Worm (Caenorhabditis elegans) whole organism, young adult: Measurements from ENCODE around the gene syd-9.
A peak's percentile ranks its signal among the peaks of the same experiment; 100 is the strongest.

Source experiments
- B0035.1 ChIP-seq: sonication (generic microtip); optimal IDR thresholded peaks from 2 replicates; lab custom pipeline; 2016; ENCODE audit warnings: missing genetic modification characterization, mild to moderate bottlenecking, missing compliant biosample characterization, missing genotype, missing genetic modification reagents
- C06A6.2 ChIP-seq: fragments of 200-800 bp; sonication (Bioruptor generic); conservative IDR thresholded peaks from 2 replicates; pipeline ENCODE4 v1.3.6; 2022; ENCODE audit warnings: missing genetic modification characterization, missing compliant biosample characterization
- D2030.7 ChIP-seq: fragments of 200-800 bp; sonication (Bioruptor generic); IDR thresholded peaks from 2 replicates; pipeline ENCODE4 v1.3.6; 2022; ENCODE audit warnings: missing genetic modification reagents, missing genetic modification characterization, missing compliant biosample characterization
- F22D6.2 ChIP-seq: sonication (generic microtip); optimal IDR thresholded peaks from 2 replicates; lab custom pipeline; 2016; ENCODE audit warnings: mild to moderate bottlenecking, missing genetic modification characterization, missing compliant biosample characterization
- F23B12.7 ChIP-seq: sonication (generic microtip); optimal IDR thresholded peaks from 2 replicates; lab custom pipeline; 2017; ENCODE audit warnings: missing genetic modification characterization, mild to moderate bottlenecking, missing compliant biosample characterization, antibody characterized with exemption, moderate library complexity; ENCODE audit not compliant: insufficient read depth
- F57A8.1 ChIP-seq: fragments of 200-800 bp; sonication (Bioruptor generic); optimal IDR thresholded peaks from 2 replicates; lab custom pipeline; 2018; ENCODE audit warnings: mild to moderate bottlenecking, missing genetic modification characterization, moderate library complexity, missing compliant biosample characterization
- K12H6.12 ChIP-seq: fragments of 200-800 bp; sonication (Bioruptor generic); optimal IDR thresholded peaks from 2 replicates; lab custom pipeline; 2018; ENCODE audit warnings: mild to moderate bottlenecking, missing genetic modification characterization, missing compliant biosample characterization
- Y56A3A.18 ChIP-seq: fragments of 200-800 bp; sonication (Bioruptor generic); IDR thresholded peaks from 2 replicates; pipeline ENCODE4 v1.3.6; 2022; ENCODE audit warnings: missing genetic modification reagents, missing genetic modification characterization, missing compliant biosample characterization
- Y67H2A.10 ChIP-seq: fragments of 200-800 bp; sonication (Bioruptor generic); conservative IDR thresholded peaks from 2 replicates; pipeline ENCODE4 v1.3.6; 2022; ENCODE audit warnings: missing genetic modification reagents, missing genetic modification characterization, missing compliant biosample characterization
- Y79H2A.3 ChIP-seq: fragments of 200-800 bp; sonication (Bioruptor generic); conservative IDR thresholded peaks from 2 replicates; pipeline ENCODE4 v1.3.6; 2022; ENCODE audit warnings: missing genetic modification reagents, missing genetic modification characterization, missing compliant biosample characterization
- ama-1 ChIP-seq, 3 experiments: fragments of 150-350 bp in 1 of 3; sonication (generic microtip) in 2 of 3; optimal IDR thresholded peaks; 2 replicates each; lab custom pipeline; 2014 to 2018; ENCODE audit warnings: missing biosample characterization in 2 of 3, missing genetic modification characterization in 2 of 3, missing genetic modification reagents in 2 of 3
- aptf-2 ChIP-seq: fragments of 200-800 bp; sonication (Bioruptor generic); conservative IDR thresholded peaks from 2 replicates; pipeline ENCODE4 v1.3.6; 2022; ENCODE audit warnings: missing genetic modification reagents, missing genetic modification characterization, missing compliant biosample characterization
- athp-1 ChIP-seq: sonication (generic microtip); optimal IDR thresholded peaks from 2 replicates; lab custom pipeline; 2017; ENCODE audit warnings: mild to moderate bottlenecking, missing genetic modification characterization, missing compliant biosample characterization
- attf-3 ChIP-seq: fragments of 200-800 bp; sonication (Bioruptor generic); conservative IDR thresholded peaks from 2 replicates; pipeline ENCODE4 v1.3.6; 2022; ENCODE audit warnings: missing genetic modification reagents, missing genetic modification characterization, missing compliant biosample characterization
- attf-6 ChIP-seq: fragments of 200-800 bp; sonication (Bioruptor generic); IDR thresholded peaks from 2 replicates; pipeline ENCODE4 v1.3.6; 2022; ENCODE audit warnings: missing genetic modification reagents, missing genetic modification characterization, missing compliant biosample characterization
- bed-1 ChIP-seq: fragments of 200-800 bp; sonication (Bioruptor generic); IDR thresholded peaks from 2 replicates; pipeline ENCODE4 v1.3.6; 2022; ENCODE audit warnings: missing genetic modification reagents, missing genetic modification characterization, missing compliant biosample characterization
- ceh-58 ChIP-seq: fragments of 200-800 bp; sonication (Bioruptor generic); IDR thresholded peaks from 2 replicates; pipeline ENCODE4 v1.3.6; 2022; ENCODE audit warnings: missing genetic modification characterization, missing compliant biosample characterization
- dpff-1 ChIP-seq: sonication (generic microtip); optimal IDR thresholded peaks from 2 replicates; lab custom pipeline; 2017; ENCODE audit warnings: mild to moderate bottlenecking, missing genetic modification characterization, missing compliant biosample characterization
- ets-4 ChIP-seq: fragments of 200-800 bp; sonication (Bioruptor generic); optimal IDR thresholded peaks from 2 replicates; lab custom pipeline; 2018; ENCODE audit warnings: mild to moderate bottlenecking, missing genetic modification characterization, missing compliant biosample characterization
- fkh-3 ChIP-seq: sonication (generic microtip); optimal IDR thresholded peaks from 2 replicates; lab custom pipeline; 2016; ENCODE audit warnings: mild to moderate bottlenecking, missing genetic modification characterization, missing compliant biosample characterization
- him-1 ChIP-seq: sonication (generic microtip); optimal IDR thresholded peaks from 2 replicates; lab custom pipeline; 2016; ENCODE audit warnings: missing genotype, missing genetic modification reagents, missing genetic modification characterization, missing compliant biosample characterization
- hrde-1 ChIP-seq: sonication (generic microtip); optimal IDR thresholded peaks from 2 replicates; lab custom pipeline; 2016; ENCODE audit warnings: missing genetic modification characterization, mild to moderate bottlenecking, missing compliant biosample characterization, moderate library complexity, missing genotype, missing genetic modification reagents, borderline replicate concordance
- lin-26 ChIP-seq: fragments of 200-800 bp; sonication (Bioruptor generic); IDR thresholded peaks from 2 replicates; pipeline ENCODE4 v1.3.6; 2022; ENCODE audit warnings: missing genetic modification reagents, missing genetic modification characterization, missing compliant biosample characterization
- lin-40 ChIP-seq: sonication (generic microtip); optimal IDR thresholded peaks from 2 replicates; lab custom pipeline; 2016; ENCODE audit warnings: missing genetic modification characterization, mild to moderate bottlenecking, missing compliant biosample characterization, missing genotype, missing genetic modification reagents
- madf-3 ChIP-seq: fragments of 200-800 bp; sonication (Bioruptor generic); IDR thresholded peaks from 2 replicates; pipeline ENCODE4 v1.3.6; 2022; ENCODE audit warnings: missing genetic modification reagents, missing genetic modification characterization, missing compliant biosample characterization
- mel-28 ChIP-seq: sonication (generic microtip); optimal IDR thresholded peaks from 2 replicates; lab custom pipeline; 2016; ENCODE audit warnings: borderline replicate concordance, mild to moderate bottlenecking, missing genetic modification characterization, missing compliant biosample characterization
- mxl-1 ChIP-seq: sonication (generic microtip); optimal IDR thresholded peaks from 2 replicates; lab custom pipeline; 2016; ENCODE audit warnings: missing genetic modification characterization, missing compliant biosample characterization
- nhr-120 ChIP-seq: fragments of 200-800 bp; sonication (Bioruptor generic); IDR thresholded peaks from 2 replicates; pipeline ENCODE4 v1.3.6; 2022; ENCODE audit warnings: missing genetic modification characterization, missing compliant biosample characterization
- nhr-80 ChIP-seq: sonication (generic microtip); optimal IDR thresholded peaks from 2 replicates; lab custom pipeline; 2016; ENCODE audit warnings: missing genetic modification characterization, missing compliant biosample characterization
- pha-4 ChIP-seq: fragments of 150-350 bp; sonication (generic microtip); optimal IDR thresholded peaks from 2 replicates; lab custom pipeline; 2014; ENCODE audit warnings: missing biosample characterization, missing genetic modification reagents, missing genetic modification characterization
- rcor-1 ChIP-seq: fragments of 200-800 bp; sonication (Bioruptor generic); IDR thresholded peaks from 2 replicates; pipeline ENCODE4 v1.3.6; 2022; ENCODE audit warnings: missing genetic modification reagents, missing genetic modification characterization, missing compliant biosample characterization
- repo-1 ChIP-seq: sonication (generic microtip); optimal IDR thresholded peaks from 2 replicates; lab custom pipeline; 2017; ENCODE audit warnings: mild to moderate bottlenecking, missing genetic modification characterization, missing compliant biosample characterization
- sdz-38 ChIP-seq: sonication (generic microtip); optimal IDR thresholded peaks from 2 replicates; lab custom pipeline; 2016; ENCODE audit warnings: missing genotype, missing genetic modification characterization, missing compliant biosample characterization
- sea-2 ChIP-seq: fragments of 200-800 bp; sonication (Bioruptor generic); IDR thresholded peaks from 2 replicates; pipeline ENCODE4 v1.3.6; 2022; ENCODE audit warnings: missing genetic modification characterization, missing compliant biosample characterization
- snpc-3.4 ChIP-seq: sonication (generic microtip); optimal IDR thresholded peaks from 2 replicates; lab custom pipeline; 2017; ENCODE audit warnings: missing genetic modification characterization, mild to moderate bottlenecking, missing compliant biosample characterization, antibody characterized with exemption, moderate library complexity, missing genotype, missing genetic modification reagents
- zim-3 ChIP-seq: sonication (generic microtip); optimal IDR thresholded peaks from 2 replicates; lab custom pipeline; 2017; ENCODE audit warnings: mild to moderate bottlenecking, missing genetic modification characterization, moderate library complexity, missing compliant biosample characterization
- ztf-25 ChIP-seq: fragments of 200-800 bp; sonication (Bioruptor generic); IDR thresholded peaks from 2 replicates; pipeline ENCODE4 v1.3.6; 2022; ENCODE audit warnings: missing genetic modification reagents, missing genetic modification characterization, missing compliant biosample characterization
- ztf-6 ChIP-seq: fragments of 200-800 bp; sonication (Bioruptor generic); IDR thresholded peaks from 2 replicates; pipeline ENCODE4 v1.3.6; 2022; ENCODE audit warnings: missing genetic modification reagents, missing genetic modification characterization, missing compliant biosample characterization

Gene syd-9

DNA sequence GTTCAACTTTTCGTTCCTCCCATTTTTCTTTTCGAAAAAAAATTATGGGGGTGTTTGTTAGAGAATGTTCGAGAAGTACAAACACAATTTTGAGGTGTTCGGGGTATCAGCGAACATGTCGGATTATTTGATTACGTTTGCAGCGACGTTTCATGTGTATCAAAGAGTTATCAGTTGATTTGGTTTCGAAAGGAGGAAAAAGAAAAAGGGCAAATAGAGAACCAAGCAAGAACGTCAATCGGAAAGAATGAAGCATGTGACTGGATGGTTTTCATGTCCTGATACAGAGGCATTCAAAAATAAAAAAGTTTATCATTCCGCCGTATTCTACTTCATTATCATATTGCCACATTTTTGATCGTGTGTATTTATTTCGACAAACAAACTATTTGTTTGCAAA is 26.9 kb downstream of the syd-9 start (continued):
- no peak for TF ChIP-seq snpc-3.4 (tag; lab: Kevin White, UChicago)
- no peak for TF ChIP-seq hrde-1 (tag; lab: Kevin White, UChicago)
- no peak for TF ChIP-seq athp-1 (tag; lab: Kevin White, UChicago)
- TF ChIP-seq Y67H2A.10 (GFP tag; lab: Robert Waterston, UW) = no peak
- TF ChIP-seq Y56A3A.18 (GFP tag; lab: Robert Waterston, UW) = no peak
- no peak for TF ChIP-seq mxl-1 (tag; lab: Kevin White, UChicago)
- TF ChIP-seq rcor-1 (GFP tag; lab: Robert Waterston, UW) = no peak
- TF ChIP-seq pha-4 (tag; lab: Kevin White, UChicago) = peak; percentile 65
- no peak for TF ChIP-seq Y79H2A.3
- TF ChIP-seq attf-6 (GFP tag; lab: Robert Waterston, UW) = no peak
- no peak for TF ChIP-seq nhr-120 (GFP tag; lab: Robert Waterston, UW)
- no peak for TF ChIP-seq madf-3
- no peak for TF ChIP-seq D2030.7 (GFP tag; lab: Robert Waterston, UW)
- TF ChIP-seq aptf-2 (GFP tag; lab: Robert Waterston, UW) = no peak
- TF ChIP-seq ceh-58 (GFP tag; lab: Robert Waterston, UW) = no peak
- TF ChIP-seq, all 124 proteins: peak for 18

ce11 chrX:7254558-7254957 is 36.7 kb downstream of the syd-9 start, which contains the start of gene F46H5.4:
TSS of gene F46H5.4 (minus strand) at chrX:7254610.
- TF ChIP-seq repo-1 = no peak
- TF ChIP-seq K12H6.12 (tag; lab: Kevin White, UChicago) = no peak
- TF ChIP-seq fkh-3 = no peak
- no peak for TF ChIP-seq ztf-6
- no peak for TF ChIP-seq ets-4 (GFP tag; lab: Kevin White, UChicago)
- TF ChIP-seq attf-3 (GFP tag; lab: Robert Waterston, UW) = peak; percentile 81
- TF ChIP-seq nhr-80 (tag; lab: Kevin White, UChicago) = peak; percentile 25
- TF ChIP-seq mel-28 (tag; lab: Kevin White, UChicago) = no peak
- no peak for TF ChIP-seq lin-40 (tag; lab: Kevin White, UChicago)
- no peak for TF ChIP-seq zim-3 (tag; lab: Kevin White, UChicago)
- TF ChIP-seq dpff-1 (tag; lab: Kevin White, UChicago) = no peak
- TF ChIP-seq bed-1 (GFP tag; lab: Robert Waterston, UW) = no peak

DNA sequence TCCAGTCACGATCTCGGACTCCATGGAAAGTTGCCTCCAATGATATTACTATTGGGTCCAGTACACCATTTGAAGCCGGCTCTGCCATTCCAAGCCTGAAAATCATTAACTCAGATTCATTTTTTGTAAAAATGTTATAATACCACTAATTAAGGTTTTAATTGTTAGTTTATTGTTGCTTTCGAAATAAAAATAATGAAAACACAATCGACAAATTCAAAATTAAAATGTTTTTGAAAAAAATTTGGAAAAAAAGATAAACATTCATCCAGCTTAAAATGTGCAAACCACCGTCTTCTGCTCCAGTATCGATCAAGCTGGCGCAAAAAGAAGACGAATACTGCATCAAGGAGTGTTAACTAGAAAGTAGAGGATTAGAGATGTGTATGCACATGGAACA is 39.0 kb downstream of the syd-9 start, which contains the start of gene F46H5.5:
Gene F46H5.5 (minus strand): TSS at position 101 of the 400 bp plus-strand sequence.
- TF ChIP-seq nhr-80 (tag; lab: Kevin White, UChicago) (no peak), F23B12.7 (no peak), B0035.1 (tag; lab: Kevin White, UChicago) (no peak), sea-2 (no peak), F57A8.1 (GFP tag; lab: Kevin White, UChicago) (no peak), lin-26 (no peak), attf-3 (GFP tag; lab: Robert Waterston, UW) (no peak), him-1 (tag; lab: Kevin White, UChicago) (no peak), ztf-25 (GFP tag; lab: Robert Waterston, UW) (no peak), F22D6.2 (tag; lab: Kevin White, UChicago) (no peak), sdz-38 (tag; lab: Kevin White, UChicago) (no peak), C06A6.2 (GFP tag; lab: Robert Waterston, UW) (no peak), ama-1 (optimal IDR thresholded peaks at IDR 0.05; lab: Kevin White, UChicago) (no peak), ama-1 (GFP tag; optimal IDR thresholded peaks at IDR 0.05; lab: Kevin White, UChicago) (no peak)
- TF ChIP-seq, all 124 proteins: peak for 0
